Worm (Caenorhabditis elegans) whole organism, young adult: ENCODE results near the gene T26E4.3.

Experiments
- F23B12.7 ChIP-seq: sonication (generic microtip); optimal IDR thresholded peaks from 2 replicates; lab custom pipeline; 2017; ENCODE audit warnings: missing genetic modification characterization, mild to moderate bottlenecking, missing compliant biosample characterization, antibody characterized with exemption, moderate library complexity; ENCODE audit not compliant: insufficient read depth
- F49E8.2 ChIP-seq: sonication (generic microtip); optimal IDR thresholded peaks from 3 replicates; lab custom pipeline; 2017; ENCODE audit warnings: missing genetic modification characterization, mild to moderate bottlenecking, missing compliant biosample characterization, antibody characterized with exemption, moderate library complexity; ENCODE audit not compliant: insufficient read depth
- Y79H2A.3 ChIP-seq: fragments of 200-800 bp; sonication (Bioruptor generic); conservative IDR thresholded peaks from 2 replicates; pipeline ENCODE4 v1.3.6; 2022; ENCODE audit warnings: missing genetic modification reagents, missing genetic modification characterization, missing compliant biosample characterization
- ZK185.1 ChIP-seq: sonication (generic microtip); optimal IDR thresholded peaks from 2 replicates; lab custom pipeline; 2016; ENCODE audit warnings: mild to moderate bottlenecking, missing genetic modification characterization, missing compliant biosample characterization; ENCODE audit not compliant: poor library complexity, severe bottlenecking
- chd-7 ChIP-seq: sonication (generic microtip); optimal IDR thresholded peaks from 2 replicates; lab custom pipeline; 2016; ENCODE audit warnings: mild to moderate bottlenecking, missing genetic modification characterization, moderate library complexity, missing compliant biosample characterization
- mxl-1 ChIP-seq: sonication (generic microtip); optimal IDR thresholded peaks from 2 replicates; lab custom pipeline; 2016; ENCODE audit warnings: missing genetic modification characterization, missing compliant biosample characterization
- nhr-120 ChIP-seq: fragments of 200-800 bp; sonication (Bioruptor generic); IDR thresholded peaks from 2 replicates; pipeline ENCODE4 v1.3.6; 2022; ENCODE audit warnings: missing genetic modification characterization, missing compliant biosample characterization
- rcor-1 ChIP-seq: fragments of 200-800 bp; sonication (Bioruptor generic); IDR thresholded peaks from 2 replicates; pipeline ENCODE4 v1.3.6; 2022; ENCODE audit warnings: missing genetic modification reagents, missing genetic modification characterization, missing compliant biosample characterization
- unc-130 ChIP-seq: sonication (generic microtip); optimal IDR thresholded peaks from 2 replicates; lab custom pipeline; 2016; ENCODE audit warnings: missing genetic modification reagents, missing genetic modification characterization, missing compliant biosample characterization

DNA sequence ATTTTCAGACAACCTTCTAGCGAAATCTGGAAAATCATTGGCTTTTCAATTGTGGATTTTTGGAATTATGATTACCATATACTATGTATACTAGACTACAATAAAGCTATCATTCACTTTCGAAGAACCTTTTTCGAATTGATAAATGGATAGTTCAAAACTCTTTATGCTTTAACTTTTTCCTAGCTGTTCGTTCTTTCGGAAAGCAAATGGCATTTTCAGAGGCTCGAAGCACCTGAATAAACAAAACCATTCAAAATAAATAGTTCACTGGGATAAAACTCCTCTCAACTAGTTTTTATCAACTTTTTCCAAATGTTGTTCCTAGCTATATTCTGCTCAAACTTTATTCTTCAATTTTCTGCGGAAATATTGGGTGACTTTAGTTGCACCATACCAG lies 1.5 kb upstream of the T26E4.3 start, which contains the start of gene T26E4.2:
- TF ChIP-seq chd-7 (tag; lab: Kevin White, UChicago) (no peak), unc-130 (GFP tag; lab: Kevin White, UChicago) (no peak), F23B12.7 (no peak), nhr-120 (GFP tag; lab: Robert Waterston, UW) (no peak), Y79H2A.3 (GFP tag; lab: Robert Waterston, UW) (no peak), mxl-1 (no peak), rcor-1 (GFP tag; lab: Robert Waterston, UW) (no peak), F49E8.2 (tag; lab: Kevin White, UChicago) (no peak), ZK185.1 (no peak)
